Worm (Caenorhabditis elegans) whole organism, dauer: ENCODE measurements around the gene srp-7.

Experiments used
- unc-62 ChIP-seq: sonication (generic microtip); optimal IDR thresholded peaks from 2 replicates; lab custom pipeline; 2017; ENCODE audit warnings: missing biosample characterization, missing genetic modification reagents, missing genetic modification characterization

Gene srp-7

DNA sequence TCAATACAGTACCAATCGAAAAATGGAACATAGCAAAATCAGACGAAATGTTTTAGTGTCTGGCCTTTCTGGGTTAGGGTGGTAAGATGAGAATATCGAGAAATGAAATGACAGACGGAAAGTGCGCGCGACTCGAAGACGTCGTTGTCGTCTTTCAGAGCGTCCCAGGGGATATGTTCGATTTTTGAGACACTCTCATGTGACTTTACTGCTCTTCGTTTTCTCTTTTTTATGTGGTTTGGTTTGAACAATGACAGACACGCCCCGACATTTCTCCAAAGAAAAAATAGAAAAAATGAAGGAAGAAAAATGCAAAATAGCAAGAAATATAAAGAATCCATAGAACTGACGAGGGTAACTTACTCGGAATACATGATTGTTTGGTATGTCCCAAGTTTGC, 31.6 kb downstream of the srp-7 start:
- no peak for TF ChIP-seq unc-62 (GFP tag; lab: Kevin White, UChicago)

ce11 chrV:8211993-8212392, 33.1 kb downstream of the srp-7 start:
- TF ChIP-seq unc-62 (GFP tag; lab: Kevin White, UChicago) = no peak

- no peak for TF ChIP-seq unc-62 (GFP tag; lab: Kevin White, UChicago)
Measured at ce11 chrV:8212816-8213215, 33.9 kb downstream of the srp-7 start.

ce11 chrV:8213868-8214267, 34.9 kb downstream of the srp-7 start, which contains the start of gene K07C11.7:
K07C11.7 (minus strand) TSS chrV:8213968.
- TF ChIP-seq unc-62 (GFP tag; lab: Kevin White, UChicago) = no peak

- TF ChIP-seq unc-62 (GFP tag; lab: Kevin White, UChicago) = no peak
Measured at ce11 chrV:8215158-8215557, 36.2 kb downstream of the srp-7 start.

DNA sequence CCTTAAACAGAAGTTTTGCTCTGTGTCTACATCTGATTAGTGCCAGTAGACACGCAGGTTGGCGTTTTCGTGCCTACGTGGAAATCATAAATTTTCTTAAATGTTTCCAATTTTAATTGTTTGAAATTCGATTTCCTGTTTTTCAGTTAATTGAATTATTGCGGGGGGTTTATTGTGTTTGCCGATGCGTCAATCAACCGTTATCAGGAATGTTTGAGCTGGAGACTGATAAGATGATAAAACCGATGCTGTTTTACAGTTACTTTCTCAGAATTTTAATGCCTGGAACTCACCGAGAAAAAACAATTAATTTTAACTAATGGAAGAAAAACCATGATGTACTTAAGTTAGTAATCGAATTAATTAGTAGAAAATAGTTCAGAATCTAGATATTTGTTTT, 38.2 kb downstream of the srp-7 start:
- TF ChIP-seq unc-62 (GFP tag; lab: Kevin White, UChicago) = no peak

DNA sequence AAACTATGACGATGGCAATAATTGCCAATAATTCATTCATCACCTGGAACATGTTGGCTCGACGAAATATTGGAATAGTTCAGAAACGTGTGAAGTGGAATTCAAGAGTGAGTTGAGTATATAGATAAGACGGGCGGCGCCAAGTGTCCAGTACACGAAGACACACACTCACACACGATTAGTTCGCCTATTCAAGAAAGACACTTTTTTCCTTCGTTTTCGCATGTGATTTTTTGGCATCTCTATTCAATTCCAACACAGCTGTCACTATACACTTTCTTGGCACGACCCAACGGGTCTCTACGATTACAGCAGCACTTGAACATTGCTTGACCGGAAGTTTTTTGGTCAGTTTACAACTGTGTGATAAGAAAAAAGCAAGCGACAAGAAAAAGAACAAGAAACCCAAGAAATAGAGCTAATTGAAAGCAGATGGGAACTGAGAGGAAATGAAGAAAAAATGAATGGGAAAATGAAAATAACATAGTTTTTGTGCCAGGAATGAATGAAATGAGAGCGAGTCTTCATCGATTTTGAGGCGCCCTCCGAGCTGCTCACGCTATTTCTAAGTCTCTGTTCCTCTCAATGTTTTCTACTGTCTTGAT, 38.8 kb downstream of the srp-7 start, which contains the start of gene K07C11.8:
K07C11.8 (minus strand) TSS at position 224 of the 605 bp plus-strand sequence.
- TF ChIP-seq unc-62 (GFP tag; lab: Kevin White, UChicago) = no peak

ce11 chrV:8219550-8219949, 40.6 kb downstream of the srp-7 start:
- TF ChIP-seq unc-62 (GFP tag; lab: Kevin White, UChicago) = no peak

ce11 chrV:8221083-8221538, 42.2 kb downstream of the srp-7 start, which contains the start of the genes cogc-6 and air-1:
cogc-6 (minus strand) TSS chrV:8221316.
air-1 (plus strand) TSS chrV:8221488.
- TF ChIP-seq unc-62 (GFP tag; lab: Kevin White, UChicago) = no peak

ce11 chrV:8223417-8223816, 44.5 kb downstream of the srp-7 start:
- no peak for TF ChIP-seq unc-62 (GFP tag; lab: Kevin White, UChicago)

ce11 chrV:8224634-8225033, 45.7 kb downstream of the srp-7 start, which contains the start of gene pax-1:
pax-1 (plus strand) TSS chrV:8224934.
- no peak for TF ChIP-seq unc-62 (GFP tag; lab: Kevin White, UChicago)

ce11 chrV:8226812-8227211, 47.9 kb downstream of the srp-7 start, which contains the start of gene K07C11.10:
K07C11.10 (minus strand) TSS chrV:8226912.
- no peak for TF ChIP-seq unc-62 (GFP tag; lab: Kevin White, UChicago)

DNA sequence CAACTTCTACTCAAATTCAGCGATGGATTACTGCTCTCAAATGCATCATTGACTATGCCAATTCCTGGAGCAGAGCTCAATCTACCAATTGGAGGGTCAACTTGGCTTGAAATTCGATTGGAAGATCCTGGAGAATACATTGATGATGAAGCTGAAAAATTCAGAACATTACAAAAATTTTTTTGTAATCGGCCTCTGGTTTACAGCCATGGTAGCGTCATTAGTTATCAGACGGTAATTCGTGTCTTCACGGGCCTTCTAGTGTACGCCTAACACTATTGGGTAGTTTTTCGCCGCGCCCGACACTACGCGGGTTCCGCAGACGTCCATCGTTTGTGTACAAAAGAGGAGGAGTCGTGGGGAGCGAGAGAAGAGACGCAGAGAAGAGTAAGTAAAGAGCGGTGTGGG, 49.8 kb downstream of the srp-7 start:
- no peak for TF ChIP-seq unc-62 (GFP tag; lab: Kevin White, UChicago)

DNA sequence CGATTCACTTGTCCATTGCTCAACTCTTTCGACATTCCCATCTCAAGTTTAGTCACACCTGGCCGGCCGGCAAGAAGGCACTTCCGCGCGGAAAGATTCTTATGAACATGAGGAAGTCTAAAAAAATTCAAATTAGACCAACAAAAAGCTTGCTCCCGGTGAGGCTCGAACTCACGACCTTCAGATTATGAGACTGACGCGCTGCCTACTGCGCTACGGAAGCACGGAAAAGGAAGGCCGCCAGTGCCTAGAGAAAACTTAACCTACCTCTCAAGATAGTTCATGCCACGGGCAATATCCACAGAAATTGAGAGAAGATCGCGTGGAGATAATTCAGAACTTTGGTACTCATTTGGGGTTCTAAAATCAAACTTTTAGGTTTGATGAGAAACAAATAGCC, 51.1 kb downstream of the srp-7 start:
- no peak for TF ChIP-seq unc-62 (GFP tag; lab: Kevin White, UChicago)
